Worm (Caenorhabditis elegans) whole organism, L3 larva: ENCODE results near the gene cog-1.

Experiments
- R02D3.7 ChIP-seq: fragments of 150-350 bp; optimal IDR thresholded peaks from 2 replicates; lab custom pipeline; 2014; ENCODE audit warnings: missing biosample characterization, missing genetic modification characterization
- ZK546.5 ChIP-seq: sonication (generic microtip); optimal IDR thresholded peaks from 2 replicates; lab custom pipeline; 2017; ENCODE audit warnings: missing biosample characterization, missing genetic modification characterization
- aly-2 ChIP-seq: fragments of 150-350 bp; optimal IDR thresholded peaks from 2 replicates; lab custom pipeline; 2014; ENCODE audit warnings: missing biosample characterization, missing genetic modification characterization
- ama-1 ChIP-seq: fragments of 150-350 bp; optimal IDR thresholded peaks from 2 replicates; lab custom pipeline; 2018
- ceh-16 ChIP-seq: sonication (generic microtip); optimal IDR thresholded peaks from 2 replicates; lab custom pipeline; 2017; ENCODE audit warnings: missing biosample characterization, missing genetic modification characterization
- ceh-28 ChIP-seq: fragments of 150-350 bp; optimal IDR thresholded peaks from 2 replicates; lab custom pipeline; 2014; ENCODE audit warnings: missing biosample characterization, missing genetic modification reagents, missing genetic modification characterization
- ceh-82 ChIP-seq: fragments of 150-350 bp; optimal IDR thresholded peaks from 2 replicates; lab custom pipeline; 2014; ENCODE audit warnings: missing biosample characterization, missing genetic modification characterization
- ceh-9 ChIP-seq: sonication (generic microtip); optimal IDR thresholded peaks from 2 replicates; lab custom pipeline; 2018; ENCODE audit warnings: missing biosample characterization, missing genetic modification characterization
- daf-12 ChIP-seq: fragments of 150-350 bp; optimal IDR thresholded peaks from 2 replicates; lab custom pipeline; 2014; ENCODE audit warnings: missing biosample characterization, missing genetic modification reagents, missing genetic modification characterization
- egl-27 ChIP-seq: sonication (generic microtip); optimal IDR thresholded peaks from 4 replicates; lab custom pipeline; 2017; ENCODE audit warnings: missing biosample characterization, missing genetic modification reagents, missing genetic modification characterization
- egl-5 ChIP-seq: fragments of 150-350 bp; optimal IDR thresholded peaks from 2 replicates; lab custom pipeline; 2017; ENCODE audit warnings: missing biosample characterization, missing genetic modification reagents, missing genetic modification characterization, inconsistent platforms
- elt-2 ChIP-seq: sonication (generic microtip); optimal IDR thresholded peaks from 2 replicates; lab custom pipeline; 2016; ENCODE audit warnings: missing genetic modification reagents, mild to moderate bottlenecking, missing genetic modification characterization, missing compliant biosample characterization
- eor-1 ChIP-seq, 2 experiments: fragments of 150-350 bp; optimal IDR thresholded peaks; 2 replicates each; lab custom pipeline; 2014 to 2018; ENCODE audit warnings: missing biosample characterization in 2 of 2, missing genetic modification characterization in 2 of 2
- fkh-10 ChIP-seq: sonication (generic microtip); optimal IDR thresholded peaks from 2 replicates; lab custom pipeline; 2017; ENCODE audit warnings: missing biosample characterization, missing genetic modification reagents, missing genetic modification characterization
- fos-1 ChIP-seq: fragments of 150-350 bp; optimal IDR thresholded peaks from 2 replicates; lab custom pipeline; 2014; ENCODE audit warnings: missing biosample characterization, missing genetic modification characterization
- hmg-11 ChIP-seq: sonication (generic microtip); optimal IDR thresholded peaks from 2 replicates; lab custom pipeline; 2016; ENCODE audit warnings: missing genetic modification characterization, missing compliant biosample characterization
- jun-1 ChIP-seq: fragments of 150-350 bp; optimal IDR thresholded peaks from 2 replicates; lab custom pipeline; 2014; ENCODE audit warnings: missing biosample characterization, missing genetic modification reagents, missing genetic modification characterization
- lin-15B ChIP-seq: fragments of 150-350 bp; optimal IDR thresholded peaks from 2 replicates; lab custom pipeline; 2014; ENCODE audit warnings: missing biosample characterization, missing genetic modification characterization
- lin-39 ChIP-seq: fragments of 150-350 bp; optimal IDR thresholded peaks from 2 replicates; lab custom pipeline; 2018; ENCODE audit warnings: missing biosample characterization, missing genetic modification reagents, missing genetic modification characterization
- lsy-12 ChIP-seq: sonication (generic microtip); optimal IDR thresholded peaks from 2 replicates; lab custom pipeline; 2016; ENCODE audit warnings: mild to moderate bottlenecking, missing genetic modification characterization, missing compliant biosample characterization
- mdl-1 ChIP-seq: fragments of 150-350 bp; optimal IDR thresholded peaks from 2 replicates; lab custom pipeline; 2014; ENCODE audit warnings: missing biosample characterization, missing genetic modification characterization
- mml-1 ChIP-seq: fragments of 150-350 bp; sonication (generic microtip); optimal IDR thresholded peaks from 3 replicates; lab custom pipeline; 2014; ENCODE audit warnings: missing biosample characterization, missing genetic modification characterization
- nfya-1 ChIP-seq: sonication (generic microtip); optimal IDR thresholded peaks from 2 replicates; lab custom pipeline; 2017; ENCODE audit warnings: missing genetic modification characterization, mild to moderate bottlenecking, missing compliant biosample characterization, antibody characterized with exemption, moderate library complexity; ENCODE audit not compliant: insufficient read depth
- nhr-11 ChIP-seq: fragments of 150-350 bp; optimal IDR thresholded peaks from 2 replicates; lab custom pipeline; 2014; ENCODE audit warnings: missing biosample characterization, missing genetic modification characterization
- nhr-12 ChIP-seq: fragments of 150-350 bp; optimal IDR thresholded peaks from 2 replicates; lab custom pipeline; 2014; ENCODE audit warnings: missing biosample characterization, missing genetic modification characterization
- nhr-23 ChIP-seq: fragments of 150-350 bp; optimal IDR thresholded peaks from 2 replicates; lab custom pipeline; 2014; ENCODE audit warnings: missing biosample characterization, missing genetic modification reagents, missing genetic modification characterization
- nhr-237 ChIP-seq: fragments of 150-350 bp; optimal IDR thresholded peaks from 2 replicates; lab custom pipeline; 2014; ENCODE audit warnings: missing biosample characterization, missing genetic modification characterization
- nhr-25 ChIP-seq: sonication (generic microtip); optimal IDR thresholded peaks from 2 replicates; lab custom pipeline; 2017; ENCODE audit warnings: missing biosample characterization, missing genetic modification characterization
- nhr-28 ChIP-seq: fragments of 150-350 bp; optimal IDR thresholded peaks from 2 replicates; lab custom pipeline; 2014; ENCODE audit warnings: missing biosample characterization, missing genetic modification characterization
- nhr-43 ChIP-seq: sonication (generic microtip); optimal IDR thresholded peaks from 2 replicates; lab custom pipeline; 2016; ENCODE audit warnings: mild to moderate bottlenecking, missing genetic modification characterization, missing compliant biosample characterization; ENCODE audit not compliant: poor library complexity, severe bottlenecking
- nhr-67 ChIP-seq: fragments of 150-350 bp; optimal IDR thresholded peaks from 2 replicates; lab custom pipeline; 2014; ENCODE audit warnings: missing biosample characterization, missing genetic modification characterization
- nhr-76 ChIP-seq: fragments of 150-350 bp; sonication (generic microtip); optimal IDR thresholded peaks from 5 replicates; lab custom pipeline; 2014; ENCODE audit warnings: missing biosample characterization, missing genetic modification characterization
- nhr-77 ChIP-seq: fragments of 150-350 bp; optimal IDR thresholded peaks from 2 replicates; lab custom pipeline; 2014; ENCODE audit warnings: missing biosample characterization, missing genetic modification characterization
- pha-4 ChIP-seq: fragments of 150-350 bp; optimal IDR thresholded peaks from 2 replicates; lab custom pipeline; 2014; ENCODE audit warnings: missing biosample characterization, missing genetic modification reagents, missing genetic modification characterization
- pqm-1 ChIP-seq: fragments of 150-350 bp; optimal IDR thresholded peaks from 2 replicates; lab custom pipeline; 2017; ENCODE audit warnings: missing biosample characterization, missing genetic modification characterization, inconsistent platforms
- sea-2 ChIP-seq: fragments of 150-350 bp; sonication (generic microtip); optimal IDR thresholded peaks from 4 replicates; lab custom pipeline; 2014; ENCODE audit warnings: missing biosample characterization, missing genetic modification reagents, missing genetic modification characterization
- skn-1 ChIP-seq: fragments of 150-350 bp; optimal IDR thresholded peaks from 2 replicates; lab custom pipeline; 2014; ENCODE audit warnings: missing biosample characterization, missing genetic modification characterization
- snpc-4 ChIP-seq: fragments of 150-350 bp; optimal IDR thresholded peaks from 2 replicates; lab custom pipeline; 2014; ENCODE audit warnings: missing biosample characterization, missing genetic modification characterization
- unc-39 ChIP-seq: sonication (generic microtip); optimal IDR thresholded peaks from 4 replicates; lab custom pipeline; 2017; ENCODE audit warnings: missing biosample characterization, missing genetic modification characterization
- unc-62 ChIP-seq: fragments of 150-350 bp; sonication (generic microtip); optimal IDR thresholded peaks from 4 replicates; lab custom pipeline; 2014; ENCODE audit warnings: missing biosample characterization, missing genetic modification reagents, missing genetic modification characterization
- zag-1 ChIP-seq: fragments of 150-350 bp; optimal IDR thresholded peaks from 2 replicates; lab custom pipeline; 2014; ENCODE audit warnings: missing biosample characterization, missing genetic modification characterization
- ztf-4 ChIP-seq: fragments of 150-350 bp; optimal IDR thresholded peaks from 2 replicates; lab custom pipeline; 2014; ENCODE audit warnings: missing biosample characterization, missing genetic modification characterization

cog-1 gene

DNA sequence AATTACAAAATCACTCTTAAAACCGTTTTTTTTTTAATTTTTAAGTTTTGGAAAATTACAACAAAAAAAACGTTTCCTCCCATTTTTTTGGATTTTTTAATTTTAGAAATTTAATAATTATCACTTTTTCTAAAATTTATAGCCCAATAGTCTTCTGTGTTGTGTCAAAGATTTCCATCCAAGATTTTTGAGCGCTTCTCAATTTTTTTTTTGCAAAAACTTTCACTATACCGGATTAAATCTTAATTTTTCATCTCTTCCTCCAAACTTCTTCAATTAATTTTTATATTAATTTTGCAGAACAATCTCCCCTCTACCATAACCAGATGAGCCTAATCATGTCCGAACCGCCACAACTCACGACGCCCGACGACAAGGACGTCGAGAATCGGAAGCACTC lies at the start of gene cog-1:
TSS of gene cog-1 (plus strand) at position 301 of the 400 bp plus-strand sequence.
- TF ChIP-seq unc-39 (no peak), nfya-1 (tag; lab: Kevin White, UChicago) (no peak), ceh-16 (tag; lab: Kevin White, UChicago) (no peak), zag-1 (no peak), eor-1 (tag; optimal IDR thresholded peaks at IDR 0.05; lab: Kevin White, UChicago) (no peak), nhr-76 (tag; lab: Kevin White, UChicago) (no peak), R02D3.7 (tag; lab: Kevin White, UChicago) (no peak), ceh-82 (tag; lab: Kevin White, UChicago) (no peak), skn-1 (tag; lab: Kevin White, UChicago) (no peak), daf-12 (no peak), mml-1 (tag; lab: Kevin White, UChicago) (no peak), nhr-12 (tag; lab: Kevin White, UChicago) (no peak), nhr-23 (tag; lab: Kevin White, UChicago) (no peak), lin-15B (tag; lab: Kevin White, UChicago) (no peak), aly-2 (tag; lab: Kevin White, UChicago) (no peak), ceh-9 (tag; lab: Kevin White, UChicago) (no peak), ZK546.5 (no peak)
- TF ChIP-seq, all 47 proteins: peak for 0

DNA sequence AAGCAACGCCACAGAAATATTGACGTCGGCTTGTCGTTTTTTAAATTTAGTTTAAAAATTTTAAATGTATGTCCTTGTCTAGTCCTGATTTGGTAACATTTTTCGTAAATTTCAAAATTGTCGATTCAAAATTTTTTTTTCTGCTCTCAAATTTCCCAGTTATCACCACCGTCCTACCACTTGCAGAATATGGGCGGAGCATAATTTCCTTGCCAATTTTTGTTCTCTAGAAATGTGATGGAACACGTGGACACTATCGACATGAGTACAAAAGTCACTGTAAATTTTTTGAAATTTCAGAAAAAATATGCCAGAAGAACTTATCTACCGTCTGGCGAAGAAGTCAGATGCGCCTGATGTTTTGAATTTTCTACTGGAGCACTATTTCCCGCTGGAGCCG lies 47.1 kb upstream of the cog-1 start, which contains the start of gene R05H10.7:
TSS of gene R05H10.7 (plus strand) at position 301 of the 400 bp plus-strand sequence.
- TF ChIP-seq nhr-67 (tag; lab: Kevin White, UChicago) (no peak), mdl-1 (tag; lab: Kevin White, UChicago) (no peak), zag-1 (no peak), nhr-23 (tag; lab: Kevin White, UChicago) (no peak), egl-27 (tag; lab: Kevin White, UChicago) (no peak), lsy-12 (tag; lab: Kevin White, UChicago) (no peak), eor-1 (tag; optimal IDR thresholded peaks at IDR 0.05; lab: Kevin White, UChicago) (no peak), nhr-12 (tag; lab: Kevin White, UChicago) (no peak), snpc-4 (tag; lab: Kevin White, UChicago) (no peak)

DNA sequence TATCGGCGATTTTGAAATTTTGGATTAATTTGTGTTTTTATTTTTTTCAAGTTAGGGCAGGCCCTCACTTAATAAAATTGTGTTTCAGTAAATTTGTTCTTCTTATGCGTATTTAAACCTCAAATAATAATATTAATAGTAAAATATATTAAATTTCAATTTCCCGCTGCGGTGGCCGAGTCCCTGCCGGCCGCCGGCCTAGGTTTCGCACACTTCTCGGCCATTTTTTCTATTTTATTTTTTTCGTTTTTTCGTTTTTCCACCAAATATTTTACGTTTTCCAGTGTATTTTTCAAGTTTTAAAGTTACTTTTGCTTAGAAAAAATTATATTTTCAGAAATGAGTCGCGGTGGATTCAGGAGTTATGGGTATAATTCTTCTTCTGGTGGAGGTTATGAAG lies 45.4 kb upstream of the cog-1 start, which contains the start of gene rbm-28:
TSS of gene rbm-28 (plus strand) at position 338 of the 400 bp plus-strand sequence.
- TF ChIP-seq sea-2 (GFP tag; lab: Kevin White, UChicago) = no peak
- no peak for TF ChIP-seq aly-2 (tag; lab: Kevin White, UChicago)
- no peak for TF ChIP-seq jun-1
- TF ChIP-seq nhr-11 (tag; lab: Kevin White, UChicago) = no peak
- no peak for TF ChIP-seq mml-1 (tag; lab: Kevin White, UChicago)
- TF ChIP-seq ceh-28 (tag; lab: Kevin White, UChicago) = no peak
- TF ChIP-seq hmg-11 (tag; lab: Kevin White, UChicago) = peak; percentile 40
- peak; percentile 31 for TF ChIP-seq nfya-1 (tag; lab: Kevin White, UChicago)
- TF ChIP-seq nhr-43 (tag; lab: Kevin White, UChicago) = no peak
- TF ChIP-seq fkh-10 (GFP tag; lab: Kevin White, UChicago) = no peak
- no peak for TF ChIP-seq lin-39 (tag; lab: Kevin White, UChicago)
- no peak for TF ChIP-seq mdl-1 (tag; lab: Kevin White, UChicago)
- no peak for TF ChIP-seq nhr-28 (tag; lab: Kevin White, UChicago)
- TF ChIP-seq unc-62 (GFP tag; lab: Kevin White, UChicago) = no peak
- TF ChIP-seq nhr-12 (tag; lab: Kevin White, UChicago) = no peak
- TF ChIP-seq lsy-12 (tag; lab: Kevin White, UChicago) = no peak
- TF ChIP-seq fos-1 = no peak
- no peak for TF ChIP-seq egl-5 (tag; lab: Kevin White, UChicago)
- no peak for TF ChIP-seq pqm-1
- no peak for TF ChIP-seq ceh-9 (tag; lab: Kevin White, UChicago)
- no peak for TF ChIP-seq nhr-67 (tag; lab: Kevin White, UChicago)
- TF ChIP-seq skn-1 (tag; lab: Kevin White, UChicago) = no peak
- TF ChIP-seq lin-15B (tag; lab: Kevin White, UChicago) = peak; percentile 54
- TF ChIP-seq pha-4 (tag; lab: Kevin White, UChicago) = no peak
- no peak for TF ChIP-seq ceh-82 (tag; lab: Kevin White, UChicago)
- no peak for TF ChIP-seq nhr-237 (tag; lab: Kevin White, UChicago)
- TF ChIP-seq nhr-77 (tag; lab: Kevin White, UChicago) = no peak
- peak; percentile 35 for TF ChIP-seq snpc-4 (tag; lab: Kevin White, UChicago)
- TF ChIP-seq elt-2 (tag; lab: Kevin White, UChicago) = no peak
- TF ChIP-seq nhr-25 = no peak
- TF ChIP-seq ztf-4 (tag; lab: Kevin White, UChicago) = no peak
- TF ChIP-seq ceh-16 (tag; lab: Kevin White, UChicago) = no peak
- no peak for TF ChIP-seq ama-1 (lab: Kevin White, UChicago)
- TF ChIP-seq nhr-23 (tag; lab: Kevin White, UChicago) = peak; percentile 47
